Fruit fly (Drosophila melanogaster): ENCODE results near the gene Ost48.

dm6 chrX:9200234-9200633, 41.9 kb upstream of the Ost48 start:
- TF ChIP-seq trem (tag; optimal IDR thresholded peaks at IDR 0.05) (no peak), MESR4 (GFP tag; optimal IDR thresholded peaks at IDR 0.05) (no peak), Elba2 (GFP tag; optimal IDR thresholded peaks at IDR 0.05) (no peak), CG13624 (GFP tag; optimal IDR thresholded peaks at IDR 0.05) (no peak), crol (GFP tag; IDR thresholded peaks at IDR 0.05) (no peak), phol (tag; optimal IDR thresholded peaks at IDR 0.05) (no peak), CG2199 (GFP tag; IDR thresholded peaks at IDR 0.05) (no peak), sna (GFP tag; IDR thresholded peaks at IDR 0.05; ENCODE audit: partially characterized antibody) (no peak), Spps (tag; optimal IDR thresholded peaks at IDR 0.05) (no peak), fru (optimal IDR thresholded peaks at IDR 0.05) (no peak), ATbp (GFP tag; optimal IDR thresholded peaks at IDR 0.05) (no peak), CG8765 (GFP tag; IDR thresholded peaks at IDR 0.05) (no peak), Neu2 (GFP tag; optimal IDR thresholded peaks at IDR 0.05; ENCODE audit: borderline replicate concordance) (no peak), dimm (GFP tag; IDR thresholded peaks at IDR 0.05) (no peak)
